Fruit fly (Drosophila melanogaster) whole organism, embryonic: ENCODE measurements around the gene CG18810.

ENCODE experiments used
- Atf-2 ChIP-seq: fragments of 200-800 bp; sonication (Bioruptor generic); optimal IDR thresholded peaks from 2 replicates; lab custom pipeline; 2016; ENCODE audit warnings: missing biosample characterization, missing genetic modification characterization
- B-H2 ChIP-seq: fragments of 200-800 bp; sonication (Bioruptor generic); optimal IDR thresholded peaks from 2 replicates; lab custom pipeline; 2018; ENCODE audit warnings: missing biosample characterization, mild to moderate bottlenecking, missing genetic modification characterization
- CG10147 ChIP-seq: fragments of 200-800 bp; sonication (Bioruptor generic); optimal IDR thresholded peaks from 2 replicates; lab custom pipeline; 2019; ENCODE audit warnings: missing biosample characterization, mild to moderate bottlenecking, missing genetic modification characterization, moderate library complexity
- CG10654 ChIP-seq: fragments of 200-800 bp; sonication (Bioruptor generic); optimal IDR thresholded peaks from 2 replicates; lab custom pipeline; 2016; ENCODE audit warnings: missing biosample characterization, missing genetic modification characterization
- CG11504 ChIP-seq: fragments of 200-800 bp; sonication (Bioruptor generic); optimal IDR thresholded peaks from 3 replicates; lab custom pipeline; 2019; ENCODE audit warnings: missing biosample characterization, mild to moderate bottlenecking, missing genetic modification characterization, moderate library complexity
- CG12219 ChIP-seq: fragments of 200-800 bp; sonication (Bioruptor generic); optimal IDR thresholded peaks from 3 replicates; lab custom pipeline; 2018; ENCODE audit warnings: missing biosample characterization, mild to moderate bottlenecking, missing genetic modification characterization
- CG12299 ChIP-seq: fragments of 200-800 bp; sonication (Bioruptor generic); optimal IDR thresholded peaks from 2 replicates; lab custom pipeline; 2018; ENCODE audit warnings: missing biosample characterization, mild to moderate bottlenecking, missing genetic modification characterization
- CG13287 ChIP-seq: fragments of 200-800 bp; sonication (Bioruptor generic); IDR thresholded peaks from 2 replicates; pipeline ENCODE4 v1.3.6; 2022; ENCODE audit warnings: missing biosample characterization, missing genetic modification characterization; ENCODE audit not compliant: partially characterized antibody
- CG1832 ChIP-seq: fragments of 200-800 bp; sonication (Bioruptor generic); optimal IDR thresholded peaks from 2 replicates; lab custom pipeline; 2017; ENCODE audit warnings: missing biosample characterization, mild to moderate bottlenecking, missing genetic modification characterization, inconsistent platforms
- CG3065 ChIP-seq: fragments of 200-800 bp; sonication (Bioruptor generic); optimal IDR thresholded peaks from 2 replicates; lab custom pipeline; 2016; ENCODE audit warnings: missing biosample characterization, missing genetic modification characterization
- CG34422 ChIP-seq: fragments of 200-800 bp; sonication (Bioruptor generic); IDR thresholded peaks from 3 replicates; pipeline ENCODE4 v1.3.6; 2022; ENCODE audit warnings: missing biosample characterization, missing genetic modification characterization
- CG3838 ChIP-seq: fragments of 200-800 bp; sonication (Bioruptor generic); optimal IDR thresholded peaks from 3 replicates; lab custom pipeline; 2016; ENCODE audit warnings: missing biosample characterization, missing genetic modification characterization
- CG4617 ChIP-seq: fragments of 200-800 bp; sonication (Bioruptor generic); optimal IDR thresholded peaks from 3 replicates; lab custom pipeline; 2016; ENCODE audit warnings: missing biosample characterization, missing genetic modification characterization, borderline replicate concordance
- CG6272 ChIP-seq: fragments of 200-800 bp; sonication (Bioruptor generic); IDR thresholded peaks from 2 replicates; pipeline ENCODE4 v1.3.6; 2022; ENCODE audit warnings: missing biosample characterization, missing genetic modification characterization
- CG6854 ChIP-seq: fragments of 200-800 bp; sonication (Bioruptor generic); optimal IDR thresholded peaks from 3 replicates; lab custom pipeline; 2017; ENCODE audit warnings: missing biosample characterization, mild to moderate bottlenecking, missing genetic modification characterization
- CG7987 ChIP-seq: fragments of 200-800 bp; sonication (Bioruptor generic); optimal IDR thresholded peaks from 2 replicates; lab custom pipeline; 2018; ENCODE audit warnings: missing biosample characterization, mild to moderate bottlenecking, missing genetic modification characterization, moderate library complexity
- CG8359 ChIP-seq: fragments of 200-800 bp; sonication (Bioruptor generic); optimal IDR thresholded peaks from 2 replicates; lab custom pipeline; 2017; ENCODE audit warnings: missing biosample characterization, mild to moderate bottlenecking, missing genetic modification characterization, borderline replicate concordance
- Dad ChIP-seq: fragments of 200-800 bp; sonication (Bioruptor generic); optimal IDR thresholded peaks from 3 replicates; lab custom pipeline; 2016; ENCODE audit warnings: missing biosample characterization, missing genetic modification characterization
- Dref ChIP-seq: fragments of 200-800 bp; sonication (Bioruptor generic); IDR thresholded peaks from 2 replicates; pipeline ENCODE4 v1.3.6; 2022; ENCODE audit warnings: missing biosample characterization, missing genetic modification characterization
- Ets65A ChIP-seq: fragments of 200-800 bp; sonication (Bioruptor generic); peaks from one replicate; lab custom pipeline; 2016; ENCODE audit warnings: missing biosample characterization, missing genetic modification characterization
- HLH4C ChIP-seq: fragments of 200-800 bp; sonication (Bioruptor generic); IDR thresholded peaks from 3 replicates; pipeline ENCODE4 v1.3.6; 2022; ENCODE audit warnings: missing biosample characterization, missing genetic modification characterization; ENCODE audit not compliant: partially characterized antibody
- Hr78 ChIP-seq, 2 experiments: fragments of 200-800 bp in 1 of 2; fragments of >200 bp in 1 of 2; sonication (Bioruptor generic) in 1 of 2; optimal IDR thresholded peaks; 2 replicates each; lab custom pipeline; 2017 to 2019; ENCODE audit warnings: missing biosample characterization in 2 of 2, missing genetic modification characterization in 2 of 2, mild to moderate bottlenecking in 1 of 2, moderate library complexity in 1 of 2
- Nf-YB ChIP-seq: fragments of 200-800 bp; sonication (Bioruptor generic); optimal IDR thresholded peaks from 3 replicates; lab custom pipeline; 2019; ENCODE audit warnings: missing biosample characterization, mild to moderate bottlenecking, missing genetic modification characterization, moderate library complexity
- NfI ChIP-seq: fragments of 200-800 bp; sonication (Bioruptor generic); optimal IDR thresholded peaks from 3 replicates; lab custom pipeline; 2018; ENCODE audit warnings: missing biosample characterization, mild to moderate bottlenecking, missing genetic modification characterization, moderate library complexity
- Optix ChIP-seq: fragments of 200-800 bp; sonication (Bioruptor generic); IDR thresholded peaks from 3 replicates; pipeline ENCODE4 v1.3.6; 2022; ENCODE audit warnings: missing biosample characterization, missing genetic modification characterization
- Scr ChIP-seq: fragments of 200-800 bp; sonication (Bioruptor generic); IDR thresholded peaks from 2 replicates; pipeline ENCODE4 v1.3.6; 2022; ENCODE audit warnings: missing biosample characterization, missing genetic modification characterization; ENCODE audit not compliant: partially characterized antibody
- Trl ChIP-seq, 3 experiments: fragments of >200 bp in 2 of 3; fragments of 200-800 bp in 1 of 3; sonication (Bioruptor generic) in 1 of 3; optimal IDR thresholded peaks; 2 replicates in 1 of 3; 3 replicates in 2 of 3; lab custom pipeline; 2016 to 2017; ENCODE audit warnings: missing biosample characterization in 1 of 3, missing genetic modification characterization in 1 of 3
- YL-1 ChIP-seq: fragments of 200-800 bp; sonication (Bioruptor generic); optimal IDR thresholded peaks from 3 replicates; lab custom pipeline; 2017; ENCODE audit warnings: missing biosample characterization, mild to moderate bottlenecking, missing genetic modification characterization
- aop ChIP-seq: fragments of 200-800 bp; sonication (Bioruptor generic); IDR thresholded peaks from 2 replicates; pipeline ENCODE4 v1.3.6; 2022; ENCODE audit warnings: missing biosample characterization, missing genetic modification characterization
- cato ChIP-seq: fragments of 200-800 bp; sonication (Bioruptor generic); optimal IDR thresholded peaks from 2 replicates; lab custom pipeline; 2016; ENCODE audit warnings: missing biosample characterization, missing genetic modification characterization, borderline replicate concordance
- corto ChIP-seq: fragments of 200-800 bp; sonication (Bioruptor generic); optimal IDR thresholded peaks from 2 replicates; lab custom pipeline; 2016; ENCODE audit warnings: missing biosample characterization, mild to moderate bottlenecking, missing genetic modification characterization, moderate library complexity
- crc ChIP-seq: fragments of 200-800 bp; sonication (Bioruptor generic); optimal IDR thresholded peaks from 2 replicates; lab custom pipeline; 2016; ENCODE audit warnings: missing biosample characterization, missing genetic modification characterization
- crol ChIP-seq: fragments of 200-800 bp; sonication (Bioruptor generic); IDR thresholded peaks from 2 replicates; pipeline ENCODE4 v1.3.6; 2022; ENCODE audit warnings: missing biosample characterization, missing genetic modification characterization
- cwo ChIP-seq: fragments of 200-800 bp; sonication (Bioruptor generic); optimal IDR thresholded peaks from 3 replicates; lab custom pipeline; 2017; ENCODE audit warnings: missing biosample characterization, missing genetic modification characterization, mild to moderate bottlenecking, moderate library complexity, missing genetic modification reagents
- dm ChIP-seq: fragments of 200-800 bp; sonication (Bioruptor generic); optimal IDR thresholded peaks from 3 replicates; lab custom pipeline; 2016; ENCODE audit warnings: missing biosample characterization, missing genetic modification characterization
- ewg ChIP-seq: fragments of 200-800 bp; sonication (Bioruptor generic); optimal IDR thresholded peaks from 3 replicates; lab custom pipeline; 2017; ENCODE audit warnings: mild to moderate bottlenecking, missing biosample characterization, missing genetic modification reagents, missing genetic modification characterization
- fd64A ChIP-seq: fragments of 200-800 bp; sonication (Bioruptor generic); optimal IDR thresholded peaks from 3 replicates; lab custom pipeline; 2018; ENCODE audit warnings: missing biosample characterization, mild to moderate bottlenecking, missing genetic modification characterization
- fd96Cb ChIP-seq: fragments of 200-800 bp; sonication (Bioruptor generic); optimal IDR thresholded peaks from 2 replicates; lab custom pipeline; 2018; ENCODE audit warnings: missing biosample characterization, mild to moderate bottlenecking, missing genetic modification characterization, moderate library complexity
- hbn ChIP-seq: fragments of 200-800 bp; sonication (Bioruptor generic); IDR thresholded peaks from 2 replicates; pipeline ENCODE4 v1.3.6; 2022; ENCODE audit warnings: missing biosample characterization, missing genetic modification characterization; ENCODE audit not compliant: partially characterized antibody
- insv ChIP-seq, 2 experiments: fragments of 200-800 bp; sonication (Bioruptor generic); optimal IDR thresholded peaks; 3 replicates each; lab custom pipeline; 2016 to 2018; ENCODE audit warnings: missing biosample characterization in 2 of 2, missing genetic modification characterization in 2 of 2
- kay ChIP-seq: fragments of 200-800 bp; sonication (Bioruptor generic); optimal IDR thresholded peaks from 2 replicates; lab custom pipeline; 2016; ENCODE audit warnings: missing biosample characterization, missing genetic modification characterization
- klu ChIP-seq: fragments of 200-800 bp; sonication (Bioruptor generic); IDR thresholded peaks from 2 replicates; pipeline ENCODE4 v1.3.6; 2022; ENCODE audit warnings: missing biosample characterization, missing genetic modification characterization
- lab ChIP-seq: fragments of 200-800 bp; sonication (Bioruptor generic); optimal IDR thresholded peaks from 3 replicates; lab custom pipeline; 2017; ENCODE audit warnings: missing biosample characterization, missing genetic modification characterization, mild to moderate bottlenecking, moderate library complexity, missing genetic modification reagents
- mirr ChIP-seq: fragments of 200-800 bp; sonication (Bioruptor generic); optimal IDR thresholded peaks from 3 replicates; lab custom pipeline; 2018; ENCODE audit warnings: missing biosample characterization, mild to moderate bottlenecking, missing genetic modification characterization
- p53 ChIP-seq: fragments of 200-800 bp; sonication (Bioruptor generic); optimal IDR thresholded peaks from 2 replicates; lab custom pipeline; 2016; ENCODE audit warnings: missing biosample characterization, missing genetic modification characterization
- sim ChIP-seq: fragments of 200-800 bp; sonication (Bioruptor generic); IDR thresholded peaks from 2 replicates; pipeline ENCODE4 v1.3.6; 2022; ENCODE audit warnings: missing biosample characterization, missing genetic modification characterization
- trem ChIP-seq: fragments of 200-800 bp; optimal IDR thresholded peaks from 3 replicates; lab custom pipeline; 2019; ENCODE audit warnings: missing biosample characterization, mild to moderate bottlenecking, missing genetic modification characterization, moderate library complexity
- wdn ChIP-seq: fragments of 200-800 bp; sonication (Bioruptor generic); IDR thresholded peaks from 2 replicates; pipeline ENCODE4 v1.3.6; 2022; ENCODE audit warnings: missing biosample characterization, missing genetic modification characterization

CG18810 gene

DNA sequence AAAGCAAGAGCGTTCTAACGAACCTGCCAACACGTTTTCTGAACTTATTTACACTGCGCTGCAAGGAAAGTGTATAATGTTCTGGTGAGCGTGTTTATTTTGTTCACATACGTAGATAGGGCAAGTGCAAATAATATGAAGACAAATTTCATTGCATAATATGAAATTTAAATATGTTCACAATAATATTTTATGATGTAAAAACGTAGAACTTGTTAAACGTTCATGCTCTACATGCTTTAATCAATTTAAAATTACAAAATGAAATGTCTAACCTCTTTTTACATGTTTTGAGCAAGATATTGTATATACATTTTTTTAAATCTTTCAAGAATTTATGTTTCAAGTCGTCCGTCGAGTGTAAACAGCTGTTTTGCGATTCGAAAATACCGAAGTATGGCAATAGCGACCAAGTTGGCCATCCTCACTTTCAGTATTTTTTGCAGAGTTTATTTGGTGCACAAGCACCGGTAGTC lies 3.3 kb upstream of the CG18810 start, which contains the start of the genes phr6-4 and CG2608 (continued):
- TF ChIP-seq ewg = peak; percentile 80
- TF ChIP-seq B-H2 (GFP tag; lab: Kevin White, UChicago) = peak; percentile 82
- TF ChIP-seq CG6272 = peak; percentile 76
- peak; percentile 82 for TF ChIP-seq Nf-YB
- TF ChIP-seq kay (GFP tag; lab: Kevin White, UChicago) = peak; percentile 84
- no peak for TF ChIP-seq Dref (GFP tag; lab: Robert Waterston, UW)
- TF ChIP-seq Atf-2 (GFP tag; lab: Kevin White, UChicago) = peak; percentile 92
- peak; percentile 89 for TF ChIP-seq fd96Cb (tag; lab: Kevin White, UChicago)
- peak; percentile 78 for TF ChIP-seq YL-1 (GFP tag; lab: Kevin White, UChicago)
- TF ChIP-seq Ets65A (GFP tag; lab: Kevin White, UChicago) = peak; percentile 98
- TF ChIP-seq lab (GFP tag; lab: Kevin White, UChicago) = peak; percentile 94
- no peak for TF ChIP-seq hbn
- no peak for TF ChIP-seq CG13287 (GFP tag; lab: Robert Waterston, UW)
- peak; percentile 89 for TF ChIP-seq CG10654
- no peak for TF ChIP-seq Trl (optimal IDR thresholded peaks at IDR 0.05; lab: Kevin White, UChicago)
- peak; percentile 86 for TF ChIP-seq Trl (GFP tag; optimal IDR thresholded peaks at IDR 0.05; lab: Kevin White, UChicago)
- no peak for TF ChIP-seq Hr78 (GFP tag; optimal IDR thresholded peaks at IDR 0.05; lab: Kevin White, UChicago)
- TF ChIP-seq crol (GFP tag; lab: Robert Waterston, UW) = 0 out of 2 replicates have a peak, but pooled peaks have one; percentile 13
- TF ChIP-seq trem (tag; lab: Kevin White, UChicago) = peak; percentile 97
- peak; percentile 74 for TF ChIP-seq CG4617
- peak; percentile 62 for TF ChIP-seq p53 (GFP tag; lab: Kevin White, UChicago)
- TF ChIP-seq Optix (GFP tag; lab: Robert Waterston, UW) = peak; percentile 60; the same call in 1 of the 3 replicates
- TF ChIP-seq CG7987 (GFP tag; lab: Kevin White, UChicago) = peak; percentile 81
- TF ChIP-seq HLH4C (GFP tag; lab: Robert Waterston, UW) = no peak
- peak; percentile 85 for TF ChIP-seq dm (GFP tag; lab: Kevin White, UChicago)
- peak; percentile 66 for TF ChIP-seq CG8359
- peak in 1 of 2 experiments; percentile 55 for TF ChIP-seq insv (GFP tag; optimal IDR thresholded peaks at IDR 0.05; lab: Kevin White, UChicago)
- no peak for TF ChIP-seq Scr (GFP tag; lab: Robert Waterston, UW)
- no peak for TF ChIP-seq sim (GFP tag; lab: Robert Waterston, UW)
- peak; percentile 75 for TF ChIP-seq fd64A (GFP tag; lab: Kevin White, UChicago)
- peak; percentile 79 for TF ChIP-seq mirr (GFP tag; lab: Kevin White, UChicago)
- no peak for TF ChIP-seq CG1832
- TF ChIP-seq CG10147 (GFP tag; lab: Kevin White, UChicago) = peak; percentile 95
- TF ChIP-seq NfI = peak; percentile 94
- peak; percentile 86 for TF ChIP-seq CG3065
- TF ChIP-seq CG3838 (GFP tag; lab: Kevin White, UChicago) = peak; percentile 76
- peak; percentile 46 for TF ChIP-seq crc (GFP tag; lab: Kevin White, UChicago)
- peak; percentile 85 for TF ChIP-seq CG12219 (GFP tag; lab: Kevin White, UChicago)
- peak; percentile 87 for TF ChIP-seq wdn (GFP tag; lab: Robert Waterston, UW)
- no peak for TF ChIP-seq aop (GFP tag; lab: Robert Waterston, UW)
- TF ChIP-seq CG6854 (GFP tag; lab: Kevin White, UChicago) = peak; percentile 82
- peak; percentile 58; the same call in 1 of the 2 replicates for TF ChIP-seq klu (GFP tag; lab: Robert Waterston, UW)
- TF ChIP-seq CG12299 (tag; lab: Kevin White, UChicago) = peak; percentile 91
- peak; percentile 66 for TF ChIP-seq corto
- TF ChIP-seq CG34422 (GFP tag; lab: Robert Waterston, UW) = peak; percentile 73; the same call in 1 of the 3 replicates
- peak; percentile 92 for TF ChIP-seq CG11504
- peak; percentile 77 for TF ChIP-seq Dad (GFP tag; lab: Kevin White, UChicago)
- TF ChIP-seq cato = peak; percentile 85
- peak; percentile 81 for TF ChIP-seq cwo (GFP tag; lab: Kevin White, UChicago)
